Fruit fly (Drosophila melanogaster) whole organism, embryonic: ENCODE results near the gene AlaRS-m.
A peak's percentile ranks its signal among the peaks of the same experiment; 100 is the strongest.

ENCODE experiments used
- Adf1 ChIP-seq: fragments of 200-800 bp; sonication (Bioruptor generic); IDR thresholded peaks from 2 replicates; pipeline ENCODE4 v1.3.6; 2022; ENCODE audit warnings: missing biosample characterization, missing genetic modification characterization
- CG10366 ChIP-seq: fragments of 200-800 bp; sonication (Bioruptor generic); IDR thresholded peaks from 2 replicates; pipeline ENCODE4 v1.3.6; 2022; ENCODE audit warnings: missing biosample characterization, missing genetic modification characterization
- CG15696 ChIP-seq: fragments of 200-800 bp; sonication (Bioruptor generic); optimal IDR thresholded peaks from 2 replicates; lab custom pipeline; 2019; ENCODE audit warnings: missing biosample characterization, mild to moderate bottlenecking, missing genetic modification characterization, moderate library complexity
- CG16863 ChIP-seq: fragments of 200-800 bp; sonication (Bioruptor generic); optimal IDR thresholded peaks from 3 replicates; lab custom pipeline; 2016; ENCODE audit warnings: missing biosample characterization, missing genetic modification characterization
- CG17912 ChIP-seq: fragments of 200-800 bp; sonication (Bioruptor generic); optimal IDR thresholded peaks from 2 replicates; lab custom pipeline; 2018; ENCODE audit warnings: missing biosample characterization, mild to moderate bottlenecking, missing genetic modification characterization
- CG2889 ChIP-seq: fragments of 200-800 bp; sonication (Bioruptor generic); IDR thresholded peaks from 3 replicates; pipeline ENCODE4 v1.3.6; 2022; ENCODE audit warnings: missing biosample characterization, missing genetic modification characterization
- CG4328 ChIP-seq: fragments of 200-800 bp; sonication (Bioruptor generic); optimal IDR thresholded peaks from 3 replicates; lab custom pipeline; 2017; ENCODE audit warnings: missing biosample characterization, missing genetic modification reagents, missing genetic modification characterization
- CG4424 ChIP-seq: fragments of 200-800 bp; sonication (Bioruptor generic); optimal IDR thresholded peaks from 3 replicates; lab custom pipeline; 2016; ENCODE audit warnings: missing biosample characterization, missing genetic modification characterization
- CG7745 ChIP-seq: fragments of 200-800 bp; sonication (Bioruptor generic); optimal IDR thresholded peaks from 2 replicates; lab custom pipeline; 2018; ENCODE audit warnings: missing biosample characterization, mild to moderate bottlenecking, missing genetic modification characterization, moderate library complexity
- CG9215 ChIP-seq: fragments of 200-800 bp; sonication (Bioruptor generic); IDR thresholded peaks from 2 replicates; pipeline ENCODE4 v1.3.6; 2022; ENCODE audit warnings: missing biosample characterization, missing genetic modification characterization
- Dip2 ChIP-seq: fragments of 200-800 bp; sonication (Bioruptor generic); IDR thresholded peaks from 2 replicates; pipeline ENCODE4 v1.3.6; 2022; ENCODE audit warnings: missing biosample characterization, missing genetic modification characterization
- Dp ChIP-seq: fragments of 200-800 bp; sonication (Bioruptor generic); optimal IDR thresholded peaks from 2 replicates; lab custom pipeline; 2018; ENCODE audit warnings: missing biosample characterization, mild to moderate bottlenecking, missing genetic modification characterization, moderate library complexity
- E2f2 ChIP-seq: fragments of 200-800 bp; sonication (Bioruptor generic); IDR thresholded peaks from 2 replicates; pipeline ENCODE4 v1.3.6; 2022; ENCODE audit warnings: missing biosample characterization, missing genetic modification characterization
- Elba2 ChIP-seq: fragments of 200-800 bp; sonication (Bioruptor generic); optimal IDR thresholded peaks from 3 replicates; lab custom pipeline; 2016; ENCODE audit warnings: missing biosample characterization, missing genetic modification characterization
- Fer2 ChIP-seq: fragments of 200-800 bp; sonication (Bioruptor generic); optimal IDR thresholded peaks from 2 replicates; lab custom pipeline; 2018; ENCODE audit warnings: missing biosample characterization, mild to moderate bottlenecking, missing genetic modification characterization, moderate library complexity
- Gsc ChIP-seq: fragments of 200-800 bp; sonication (Bioruptor generic); IDR thresholded peaks from 2 replicates; pipeline ENCODE4 v1.3.6; 2022; ENCODE audit warnings: missing biosample characterization, missing genetic modification characterization
- H15 ChIP-seq: fragments of 200-800 bp; sonication (Bioruptor generic); IDR thresholded peaks from 3 replicates; pipeline ENCODE4 v1.3.6; 2022; ENCODE audit warnings: missing biosample characterization, missing genetic modification characterization
- HHEX ChIP-seq: fragments of 200-800 bp; sonication (Bioruptor generic); optimal IDR thresholded peaks from 3 replicates; lab custom pipeline; 2017; ENCODE audit warnings: missing biosample characterization, mild to moderate bottlenecking, missing genetic modification characterization, missing genetic modification reagents
- HLH54F ChIP-seq: fragments of 200-800 bp; sonication (Bioruptor generic); optimal IDR thresholded peaks from 3 replicates; lab custom pipeline; 2016; ENCODE audit warnings: missing biosample characterization, missing genetic modification characterization
- Hr51 ChIP-seq, 2 experiments: fragments of 200-800 bp; sonication (Bioruptor generic); optimal IDR thresholded peaks; 2 replicates in 1 of 2; 3 replicates in 1 of 2; lab custom pipeline; 2016 to 2018; ENCODE audit warnings: missing biosample characterization in 2 of 2, missing genetic modification characterization in 2 of 2, mild to moderate bottlenecking in 1 of 2, moderate library complexity in 1 of 2
- Hr78 ChIP-seq, 2 experiments: fragments of 200-800 bp in 1 of 2; fragments of >200 bp in 1 of 2; sonication (Bioruptor generic) in 1 of 2; optimal IDR thresholded peaks; 2 replicates each; lab custom pipeline; 2017 to 2019; ENCODE audit warnings: missing biosample characterization in 2 of 2, missing genetic modification characterization in 2 of 2, mild to moderate bottlenecking in 1 of 2, moderate library complexity in 1 of 2
- Max ChIP-seq: fragments of 200-800 bp; sonication (Bioruptor generic); optimal IDR thresholded peaks from 2 replicates; lab custom pipeline; 2016; ENCODE audit warnings: missing biosample characterization, mild to moderate bottlenecking, missing genetic modification characterization
- Mes4 ChIP-seq: fragments of 200-800 bp; sonication (Bioruptor generic); optimal IDR thresholded peaks from 2 replicates; lab custom pipeline; 2016; ENCODE audit warnings: missing biosample characterization, missing genetic modification characterization
- Myb ChIP-seq: fragments of 200-800 bp; sonication (Bioruptor generic); optimal IDR thresholded peaks from 2 replicates; lab custom pipeline; 2016; ENCODE audit warnings: missing biosample characterization, missing genetic modification characterization
- NFAT ChIP-seq: fragments of 200-800 bp; sonication (Bioruptor generic); IDR thresholded peaks from 2 replicates; pipeline ENCODE4 v1.3.6; 2022; ENCODE audit warnings: missing biosample characterization, missing genetic modification characterization
- Neu2 ChIP-seq: fragments of 200-800 bp; sonication (Bioruptor generic); optimal IDR thresholded peaks from 3 replicates; lab custom pipeline; 2016; ENCODE audit warnings: missing biosample characterization, missing genetic modification characterization, borderline replicate concordance
- Rx ChIP-seq: fragments of 200-800 bp; sonication (Bioruptor generic); IDR thresholded peaks from 2 replicates; pipeline ENCODE4 v1.3.6; 2022; ENCODE audit warnings: missing biosample characterization, missing genetic modification characterization
- Usf ChIP-seq: fragments of 200-800 bp; sonication (Bioruptor generic); optimal IDR thresholded peaks from 2 replicates; lab custom pipeline; 2017; ENCODE audit warnings: missing genotype, missing biosample characterization, missing genetic modification characterization
- Xbp1 ChIP-seq: fragments of 200-800 bp; sonication (Bioruptor generic); optimal IDR thresholded peaks from 3 replicates; lab custom pipeline; 2016; ENCODE audit warnings: missing biosample characterization, mild to moderate bottlenecking, missing genetic modification characterization
- abd-A ChIP-seq: fragments of 200-800 bp; sonication (Bioruptor generic); optimal IDR thresholded peaks from 3 replicates; lab custom pipeline; 2019; ENCODE audit warnings: missing biosample characterization, mild to moderate bottlenecking, missing genetic modification characterization, moderate library complexity
- aop ChIP-seq: fragments of 200-800 bp; sonication (Bioruptor generic); IDR thresholded peaks from 2 replicates; pipeline ENCODE4 v1.3.6; 2022; ENCODE audit warnings: missing biosample characterization, missing genetic modification characterization
- ato ChIP-seq: fragments of 200-800 bp; sonication (Bioruptor generic); IDR thresholded peaks from 2 replicates; pipeline ENCODE4 v1.3.6; 2022; ENCODE audit warnings: missing biosample characterization, missing genetic modification characterization; ENCODE audit not compliant: partially characterized antibody
- bigmax ChIP-seq: fragments of 200-800 bp; sonication (Bioruptor generic); optimal IDR thresholded peaks from 2 replicates; lab custom pipeline; 2018; ENCODE audit warnings: missing biosample characterization, mild to moderate bottlenecking, missing genetic modification characterization
- cas ChIP-seq: fragments of 200-800 bp; sonication (Bioruptor generic); IDR thresholded peaks from 2 replicates; pipeline ENCODE4 v1.3.6; 2022; ENCODE audit warnings: missing biosample characterization, missing genetic modification characterization
- cato ChIP-seq: fragments of 200-800 bp; sonication (Bioruptor generic); optimal IDR thresholded peaks from 2 replicates; lab custom pipeline; 2016; ENCODE audit warnings: missing biosample characterization, missing genetic modification characterization, borderline replicate concordance
- da ChIP-seq: fragments of 200-800 bp; sonication (Bioruptor generic); optimal IDR thresholded peaks from 2 replicates; lab custom pipeline; 2016; ENCODE audit warnings: missing biosample characterization, missing genetic modification characterization
- esg ChIP-seq: fragments of 200-800 bp; sonication (Bioruptor generic); conservative IDR thresholded peaks from 2 replicates; pipeline ENCODE4 v1.3.6; 2022; ENCODE audit warnings: missing biosample characterization, missing genetic modification characterization
- fd64A ChIP-seq: fragments of 200-800 bp; sonication (Bioruptor generic); optimal IDR thresholded peaks from 3 replicates; lab custom pipeline; 2018; ENCODE audit warnings: missing biosample characterization, mild to moderate bottlenecking, missing genetic modification characterization
- fd96Cb ChIP-seq: fragments of 200-800 bp; sonication (Bioruptor generic); optimal IDR thresholded peaks from 2 replicates; lab custom pipeline; 2018; ENCODE audit warnings: missing biosample characterization, mild to moderate bottlenecking, missing genetic modification characterization, moderate library complexity
- grau ChIP-seq: fragments of 200-800 bp; optimal IDR thresholded peaks from 3 replicates; lab custom pipeline; 2019; ENCODE audit warnings: missing biosample characterization, mild to moderate bottlenecking, missing genetic modification characterization, moderate library complexity
- kni ChIP-seq: fragments of 200-800 bp; sonication (Bioruptor generic); optimal IDR thresholded peaks from 3 replicates; lab custom pipeline; 2017; ENCODE audit warnings: mild to moderate bottlenecking, missing biosample characterization, missing genetic modification reagents, missing genetic modification characterization
- lbe ChIP-seq: fragments of 200-800 bp; sonication (Bioruptor generic); optimal IDR thresholded peaks from 2 replicates; lab custom pipeline; 2016; ENCODE audit warnings: missing biosample characterization, mild to moderate bottlenecking, missing genetic modification characterization
- nom ChIP-seq: fragments of 200-800 bp; sonication (Bioruptor generic); optimal IDR thresholded peaks from 2 replicates; lab custom pipeline; 2017; ENCODE audit warnings: missing biosample characterization, missing genetic modification characterization, mild to moderate bottlenecking, moderate library complexity, missing genetic modification reagents
- onecut ChIP-seq: fragments of 200-800 bp; sonication (Bioruptor generic); IDR thresholded peaks from 2 replicates; pipeline ENCODE4 v1.3.6; 2022; ENCODE audit warnings: missing biosample characterization, missing genetic modification characterization
- schlank ChIP-seq: fragments of 200-800 bp; sonication (Bioruptor generic); optimal IDR thresholded peaks from 2 replicates; lab custom pipeline; 2018; ENCODE audit warnings: missing biosample characterization, mild to moderate bottlenecking, missing genetic modification characterization
- sd ChIP-seq: fragments of 200-800 bp; sonication (Bioruptor generic); optimal IDR thresholded peaks from 3 replicates; lab custom pipeline; 2018; ENCODE audit warnings: missing biosample characterization, mild to moderate bottlenecking, missing genetic modification characterization, moderate library complexity
- sens ChIP-seq: fragments of 200-800 bp; sonication (Bioruptor generic); peaks from one replicate; lab custom pipeline; 2016; ENCODE audit warnings: missing biosample characterization, missing genetic modification characterization
- sens-2 ChIP-seq: fragments of 200-800 bp; sonication (Bioruptor generic); IDR thresholded peaks from 2 replicates; pipeline ENCODE4 v1.3.6; 2022; ENCODE audit warnings: missing biosample characterization, missing genetic modification characterization
- unc-4 ChIP-seq: fragments of 200-800 bp; sonication (Bioruptor generic); IDR thresholded peaks from 2 replicates; pipeline ENCODE4 v1.3.6; 2022; ENCODE audit warnings: missing biosample characterization, missing genetic modification characterization; ENCODE audit not compliant: partially characterized antibody
- yki ChIP-seq: fragments of >200 bp; optimal IDR thresholded peaks from 3 replicates; lab custom pipeline; 2018
- zfh1 ChIP-seq: fragments of 200-800 bp; sonication (Bioruptor generic); IDR thresholded peaks from 3 replicates; pipeline ENCODE4 v1.3.6; 2022; ENCODE audit warnings: missing biosample characterization, missing genetic modification characterization

The AlaRS-m gene

DNA sequence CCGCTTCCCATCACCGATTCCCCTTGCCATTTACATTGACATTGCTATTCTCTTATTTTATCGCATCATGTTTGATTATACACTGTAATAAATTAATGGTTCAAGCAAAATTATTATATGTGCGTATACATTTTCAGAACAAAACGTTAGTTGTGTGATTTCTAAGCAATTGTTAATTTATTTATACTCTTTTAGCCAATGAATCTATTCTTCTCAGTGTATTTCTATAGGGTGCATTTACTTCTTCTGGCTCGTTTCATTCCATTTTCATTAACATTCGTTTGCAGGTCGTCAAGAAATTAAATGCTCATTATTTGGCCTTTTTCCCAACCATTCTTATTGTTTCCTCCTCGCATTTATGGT, 41.7 kb downstream of the AlaRS-m start (continued):
- TF ChIP-seq grau (peak; percentile 66), Max (GFP tag; lab: Kevin White, UChicago) (no peak), bigmax (no peak), Myb (GFP tag; lab: Kevin White, UChicago) (no peak), Mes4 (peak; percentile 48), onecut (GFP tag; lab: Robert Waterston, UW) (peak; percentile 39), da (GFP tag; lab: Kevin White, UChicago) (no peak), Gsc (GFP tag; lab: Robert Waterston, UW) (0 out of 2 replicates have a peak, but pooled peaks have one; percentile 10), Elba2 (GFP tag; lab: Kevin White, UChicago) (peak; percentile 4), Rx (GFP tag; lab: Robert Waterston, UW) (peak; percentile 28; the same call in 1 of the 2 replicates), Dip2 (GFP tag; lab: Robert Waterston, UW) (no peak), H15 (GFP tag; lab: Robert Waterston, UW) (0 out of 3 replicates have a peak, but pooled peaks have one; percentile 50), yki (no peak), fd96Cb (tag; lab: Kevin White, UChicago) (peak; percentile 80), Hr78 (GFP tag; optimal IDR thresholded peaks at IDR 0.05; lab: Kevin White, UChicago) (no peak), cas (no peak), schlank (peak; percentile 2), zfh1 (peak; percentile 82), CG2889 (GFP tag; lab: Robert Waterston, UW) (no peak; the same call in 2 of the 3 replicates), aop (GFP tag; lab: Robert Waterston, UW) (no peak), HLH54F (GFP tag; lab: Kevin White, UChicago) (no peak), sens-2 (GFP tag; lab: Robert Waterston, UW) (0 out of 2 replicates have a peak, but pooled peaks have one; percentile 37), cato (GFP tag; lab: Kevin White, UChicago) (no peak), Fer2 (tag; lab: Kevin White, UChicago) (no peak), unc-4 (GFP tag; lab: Robert Waterston, UW) (no peak), lbe (no peak), ato (no peak), E2f2 (no peak; the same call in 1 of the 2 replicates), CG15696 (tag; lab: Kevin White, UChicago) (peak; percentile 47), Hr51 (GFP tag; optimal IDR thresholded peaks at IDR 0.05; lab: Kevin White, UChicago) (peak in 1 of 2 experiments; percentile 67), CG4328 (GFP tag; lab: Kevin White, UChicago) (no peak), CG10366 (peak; percentile 68), CG7745 (tag; lab: Kevin White, UChicago) (no peak), CG16863 (peak; percentile 48), Dp (GFP tag; lab: Kevin White, UChicago) (no peak), Adf1 (GFP tag; lab: Robert Waterston, UW) (no peak), CG17912 (GFP tag; lab: Kevin White, UChicago) (no peak), CG9215 (0 out of 2 replicates have a peak, but pooled peaks have one; percentile 18), sens (GFP tag; lab: Kevin White, UChicago) (peak; percentile 94), sd (tag; lab: Kevin White, UChicago) (no peak), esg (GFP tag; lab: Robert Waterston, UW) (peak; percentile 63), kni (GFP tag; lab: Kevin White, UChicago) (no peak), NFAT (GFP tag; lab: Robert Waterston, UW) (no peak), HHEX (GFP tag; lab: Kevin White, UChicago) (peak; percentile 23), Usf (GFP tag; lab: Kevin White, UChicago) (peak; percentile 20), nom (GFP tag; lab: Kevin White, UChicago) (no peak), Xbp1 (peak; percentile 62), fd64A (GFP tag; lab: Kevin White, UChicago) (no peak), CG4424 (peak; percentile 69), abd-A (no peak), Neu2 (GFP tag; lab: Kevin White, UChicago) (no peak)
